Fruit fly (Drosophila melanogaster): Measurements from ENCODE around the gene CG7394.
A peak's percentile ranks its signal among the peaks of the same experiment; 100 is the strongest.

The CG7394 gene

dm6 chr3L:11528397-11528923 lies 33.3 kb upstream of the CG7394 start (continued):
- no peak for TF ChIP-seq Lhr (GFP tag; optimal IDR thresholded peaks at IDR 0.05)
- TF ChIP-seq Sox100B (GFP tag; optimal IDR thresholded peaks at IDR 0.05): peak; percentile 7
- no peak for TF ChIP-seq luna (GFP tag; optimal IDR thresholded peaks at IDR 0.05)
- no peak for TF ChIP-seq CG11504 (tag; optimal IDR thresholded peaks at IDR 0.05)
- no peak for TF ChIP-seq NfI (GFP tag; optimal IDR thresholded peaks at IDR 0.05)
- no peak for TF ChIP-seq D19A (tag; optimal IDR thresholded peaks at IDR 0.05)
- no peak for TF ChIP-seq tio (GFP tag; optimal IDR thresholded peaks at IDR 0.05)
- no peak for TF ChIP-seq Hr39 (optimal IDR thresholded peaks at IDR 0.05)
- TF ChIP-seq CG8478 (optimal IDR thresholded peaks at IDR 0.05): no peak
- TF ChIP-seq CG3163 (GFP tag; optimal IDR thresholded peaks at IDR 0.05): no peak
- TF ChIP-seq Drgx (GFP tag; IDR thresholded peaks at IDR 0.05): no peak
- TF ChIP-seq CG15011 (GFP tag; optimal IDR thresholded peaks at IDR 0.05): peak; percentile 25
- no peak for TF ChIP-seq nerfin-1 (tag; optimal IDR thresholded peaks at IDR 0.05)
- no peak for TF ChIP-seq Bgb (GFP tag; IDR thresholded peaks at IDR 0.05; ENCODE audit: partially characterized antibody)
- TF ChIP-seq esg (GFP tag; conservative IDR thresholded peaks at IDR 0.05): no peak
- no peak for TF ChIP-seq Oli (tag; optimal IDR thresholded peaks at IDR 0.05)
- TF ChIP-seq amos (GFP tag; IDR thresholded peaks at IDR 0.05; ENCODE audit: partially characterized antibody): no peak
- TF ChIP-seq CG11696 (GFP tag; IDR thresholded peaks at IDR 0.05): no peak
- TF ChIP-seq Xrp1 (GFP tag; IDR thresholded peaks at IDR 0.05): no peak
- TF ChIP-seq Blimp-1 (GFP tag; optimal IDR thresholded peaks at IDR 0.05): peak; percentile 22
- peak; percentile 61 for TF ChIP-seq CG13296 (GFP tag; optimal IDR thresholded peaks at IDR 0.05)
- no peak for TF ChIP-seq CG18476 (GFP tag; optimal IDR thresholded peaks at IDR 0.05)
- no peak for TF ChIP-seq CG9932 (GFP tag; IDR thresholded peaks at IDR 0.05)
- TF ChIP-seq Dip2 (GFP tag; IDR thresholded peaks at IDR 0.05): no peak
- peak; percentile 20 for TF ChIP-seq Vsx1 (GFP tag; optimal IDR thresholded peaks at IDR 0.05)
- no peak for TF ChIP-seq gsb (GFP tag; IDR thresholded peaks at IDR 0.05)
- TF ChIP-seq Hsf (GFP tag; optimal IDR thresholded peaks at IDR 0.05): no peak
- TF ChIP-seq CG34376 (GFP tag; optimal IDR thresholded peaks at IDR 0.05): peak; percentile 40
- no peak for TF ChIP-seq tll (GFP tag; optimal IDR thresholded peaks at IDR 0.05)
- peak; percentile 21 for TF ChIP-seq CG9727 (GFP tag; optimal IDR thresholded peaks at IDR 0.05)
- no peak for TF ChIP-seq CG34224 (GFP tag; IDR thresholded peaks at IDR 0.05; ENCODE audit: partially characterized antibody)
- TF ChIP-seq sisA (GFP tag; IDR thresholded peaks at IDR 0.05): no peak
- TF ChIP-seq pros (GFP tag; optimal IDR thresholded peaks at IDR 0.05): peak; percentile 44
- no peak for TF ChIP-seq CG8290 (GFP tag; optimal IDR thresholded peaks at IDR 0.05)
- peak in 1 of 2 experiments; percentile 21 for TF ChIP-seq CG8290 (tag; optimal IDR thresholded peaks at IDR 0.05)
- TF ChIP-seq ewg (GFP tag; optimal IDR thresholded peaks at IDR 0.05): no peak
- peak; percentile 25 for TF ChIP-seq CG15269 (tag; optimal IDR thresholded peaks at IDR 0.05)
- no peak for TF ChIP-seq Dp (GFP tag; optimal IDR thresholded peaks at IDR 0.05)
- no peak for TF ChIP-seq Awh (GFP tag; IDR thresholded peaks at IDR 0.05)
- TF ChIP-seq dpn (GFP tag; optimal IDR thresholded peaks at IDR 0.05): no peak
- TF ChIP-seq CG15601 (tag; optimal IDR thresholded peaks at IDR 0.05): peak; percentile 28
- no peak for TF ChIP-seq Dll (GFP tag; IDR thresholded peaks at IDR 0.05; ENCODE audit: partially characterized antibody)
- no peak for TF ChIP-seq CG4854 (GFP tag; optimal IDR thresholded peaks at IDR 0.05)
- TF ChIP-seq CG42726 (GFP tag; IDR thresholded peaks at IDR 0.05; ENCODE audit: partially characterized antibody): no peak
- TF ChIP-seq CG5953 (GFP tag; IDR thresholded peaks at IDR 0.05): no peak
- TF ChIP-seq CG17912 (GFP tag; optimal IDR thresholded peaks at IDR 0.05): no peak
- TF ChIP-seq gfzf (GFP tag; optimal IDR thresholded peaks at IDR 0.05): no peak
- no peak for TF ChIP-seq CG1832 (GFP tag; optimal IDR thresholded peaks at IDR 0.05)
- TF ChIP-seq seq (GFP tag; IDR thresholded peaks at IDR 0.05): no peak
- TF ChIP-seq CG17829 (tag; optimal IDR thresholded peaks at IDR 0.05): no peak
- TF ChIP-seq lab (GFP tag; optimal IDR thresholded peaks at IDR 0.05): peak; percentile 73

All from whole organism, embryonic.